Worm (Caenorhabditis elegans): ENCODE data around the gene C14C6.6.

DNA sequence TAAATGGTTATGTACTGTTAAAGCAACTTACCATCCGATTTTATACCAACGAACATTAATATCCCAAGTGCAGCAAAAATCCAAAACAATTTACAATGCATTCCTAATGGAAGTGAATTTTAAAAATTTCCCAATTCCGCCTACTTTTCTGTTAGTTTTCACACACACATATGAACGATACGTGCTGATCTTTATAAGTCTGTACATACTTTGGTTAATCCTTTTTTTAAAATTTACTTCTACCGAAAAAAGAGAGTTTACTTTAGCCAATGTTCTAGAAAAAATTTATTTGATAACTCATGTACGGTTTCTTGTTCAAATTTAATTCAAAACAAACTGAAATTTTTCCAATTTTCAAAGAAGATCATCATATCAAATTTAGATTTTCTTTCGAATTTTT lies 22.8 kb downstream of the C14C6.6 start, which contains the start of gene R11G11.16:
- TF ChIP-seq hnd-1 (tag; optimal IDR thresholded peaks at IDR 0.05) (no peak), tbx-37 (GFP tag; conservative IDR thresholded peaks at IDR 0.05) (no peak), ama-1 (optimal IDR thresholded peaks at IDR 0.05) (no peak), flt-1 (GFP tag; IDR thresholded peaks at IDR 0.05) (no peak), F13C5.2 (tag; optimal IDR thresholded peaks at IDR 0.05) (no peak), ceh-13 (GFP tag; optimal IDR thresholded peaks at IDR 0.05) (no peak), B0310.2 (tag; optimal IDR thresholded peaks at IDR 0.05) (no peak), sea-1 (GFP tag; conservative IDR thresholded peaks at IDR 0.05) (no peak), hmbx-1 (tag; optimal IDR thresholded peaks at IDR 0.05) (no peak), ets-7 (tag; optimal IDR thresholded peaks at IDR 0.05) (no peak), tra-4 (tag; optimal IDR thresholded peaks at IDR 0.05) (no peak)

Measured in whole organism, early embryonic.